In the genomic region with DNA sequence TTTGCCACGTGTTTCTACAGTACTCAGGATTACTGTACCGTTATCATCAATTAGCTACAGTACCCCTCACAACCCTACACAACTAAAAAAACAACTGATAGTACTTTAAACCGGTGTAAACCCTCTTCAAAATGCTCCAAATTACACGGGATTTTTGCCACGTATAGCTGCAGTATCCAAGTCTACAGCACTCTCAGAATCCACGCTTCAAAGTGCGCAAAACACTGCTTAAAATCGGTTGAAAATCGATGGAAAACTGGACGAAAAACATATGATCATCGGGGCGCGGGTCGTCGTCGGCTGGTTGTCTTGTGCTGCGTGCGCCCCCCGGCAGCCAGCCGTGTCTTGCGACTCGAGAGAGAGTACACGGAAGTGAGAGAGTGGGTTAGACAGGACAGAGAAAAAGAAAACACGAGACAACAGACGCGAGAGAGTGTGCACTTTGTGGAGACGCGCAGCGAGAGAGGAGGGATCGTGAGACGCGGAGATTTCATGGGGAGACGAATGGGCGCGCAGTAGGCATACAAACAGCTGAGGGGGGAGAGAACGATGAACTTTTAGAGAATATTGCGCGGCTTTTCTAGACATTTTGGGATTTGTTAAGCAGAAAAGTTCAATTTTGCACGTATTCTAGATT, we compare ENCODE assay signal across 1 worm cellular context.
TF ChIP-seq lines count a peak whose summit lies in the region.

No protein-coding gene starts in this region.

TF ChIP-seq in whole organism, L4 larva, 104 proteins besides CTCF, POLR2A, EP300 and RAD21 (continued from another document):
- TF ChIP-seq ctbp-1 (GFP tag; IDR thresholded peaks at IDR 0.05; lab: Robert Waterston, UW) (peak; percentile 68), R02D3.7 (tag; optimal IDR thresholded peaks at IDR 0.05; lab: Kevin White, UChicago) (no peak), spr-1 (tag; optimal IDR thresholded peaks at IDR 0.05; lab: Kevin White, UChicago) (peak; percentile 83), daf-19 (GFP tag; conservative IDR thresholded peaks at IDR 0.05; lab: Robert Waterston, UW) (no peak), F49E8.2 (tag; optimal IDR thresholded peaks at IDR 0.05; lab: Kevin White, UChicago; ENCODE audit: borderline replicate concordance) (no peak), daf-12 (tag; optimal IDR thresholded peaks at IDR 0.05; lab: Kevin White, UChicago) (no peak), duxl-1 (tag; optimal IDR thresholded peaks at IDR 0.05; lab: Kevin White, UChicago; ENCODE audit: poor library complexity) (peak; percentile 75), F26F4.8 (GFP tag; conservative IDR thresholded peaks at IDR 0.05; lab: Robert Waterston, UW) (no peak), snpc-4 (tag; optimal IDR thresholded peaks at IDR 0.05; lab: Kevin White, UChicago) (no peak), nhr-10 (tag; optimal IDR thresholded peaks at IDR 0.05; lab: Kevin White, UChicago) (no peak), hlh-30 (tag; optimal IDR thresholded peaks at IDR 0.05; lab: Kevin White, UChicago; ENCODE audit: insufficient read depth) (peak; percentile 100), lin-13 (GFP tag; optimal IDR thresholded peaks at IDR 0.05; lab: Kevin White, UChicago) (peak; percentile 82), zfp-2 (tag; optimal IDR thresholded peaks at IDR 0.05; lab: Kevin White, UChicago) (peak; percentile 23), unc-39 (tag; optimal IDR thresholded peaks at IDR 0.05; lab: Kevin White, UChicago) (no peak), ceh-82 (tag; optimal IDR thresholded peaks at IDR 0.05; lab: Kevin White, UChicago) (no peak), ceh-20 (GFP tag; IDR thresholded peaks at IDR 0.05; lab: Robert Waterston, UW) (peak; percentile 79), nhr-77 (tag; optimal IDR thresholded peaks at IDR 0.05; lab: Kevin White, UChicago) (no peak), ceh-62 (tag; optimal IDR thresholded peaks at IDR 0.05; lab: Kevin White, UChicago) (no peak), attf-4 (tag; optimal IDR thresholded peaks at IDR 0.05; lab: Kevin White, UChicago) (no peak), T20F7.1 (GFP tag; optimal IDR thresholded peaks at IDR 0.05; lab: Kevin White, UChicago) (peak; percentile 35), egl-43 (GFP tag; IDR thresholded peaks at IDR 0.05; lab: Robert Waterston, UW) (peak; percentile 78), ceh-28 (tag; optimal IDR thresholded peaks at IDR 0.05; lab: Kevin White, UChicago) (peak; percentile 26), php-3 (GFP tag; IDR thresholded peaks at IDR 0.05; lab: Robert Waterston, UW) (peak; percentile 54; the same call in 1 of the 2 replicates), dmd-9 (GFP tag; IDR thresholded peaks at IDR 0.05; lab: Robert Waterston, UW) (0 out of 2 replicates have a peak, but pooled peaks have one; percentile 10), daf-16 (GFP tag; optimal IDR thresholded peaks at IDR 0.05; lab: Kevin White, UChicago) (peak; percentile 17 to 43), daf-16 (tag; optimal IDR thresholded peaks at IDR 0.05; lab: Kevin White, UChicago) (peak; percentile 86), egl-27 (tag; optimal IDR thresholded peaks at IDR 0.05; lab: Kevin White, UChicago) (no peak), lin-1 (GFP tag; IDR thresholded peaks at IDR 0.05; lab: Robert Waterston, UW) (peak; percentile 59; the same call in 1 of the 2 replicates), F37D6.2 (tag; optimal IDR thresholded peaks at IDR 0.05; lab: Kevin White, UChicago) (peak; percentile 60), ztf-7 (tag; optimal IDR thresholded peaks at IDR 0.05; lab: Kevin White, UChicago) (no peak), unc-130 (GFP tag; optimal IDR thresholded peaks at IDR 0.05; lab: Kevin White, UChicago) (peak; percentile 50), jun-1 (tag; optimal IDR thresholded peaks at IDR 0.05; lab: Kevin White, UChicago) (peak; percentile 3), ceh-44 (GFP tag; IDR thresholded peaks at IDR 0.05; lab: Robert Waterston, UW) (0 out of 2 replicates have a peak, but pooled peaks have one; percentile 44), nhr-237 (tag; optimal IDR thresholded peaks at IDR 0.05; lab: Kevin White, UChicago) (no peak), nhr-102 (tag; optimal IDR thresholded peaks at IDR 0.05; lab: Kevin White, UChicago) (peak; percentile 53)
